Fruit fly (Drosophila melanogaster) whole organism, adult: ENCODE results near the gene GstZ1.

Experiments used
- CG11617 ChIP-seq: fragments of 200-800 bp; sonication (Bioruptor generic); optimal IDR thresholded peaks from 2 replicates; lab custom pipeline; 2017; ENCODE audit warnings: mild to moderate bottlenecking, missing biosample characterization, missing genetic modification reagents, missing genetic modification characterization
- CG12768 ChIP-seq: fragments of 200-800 bp; sonication (Bioruptor generic); optimal IDR thresholded peaks from 2 replicates; lab custom pipeline; 2017; ENCODE audit warnings: missing biosample characterization, missing genetic modification characterization, mild to moderate bottlenecking, moderate library complexity, missing genetic modification reagents
- CG14711 ChIP-seq: fragments of 200-800 bp; sonication (Bioruptor generic); optimal IDR thresholded peaks from 2 replicates; lab custom pipeline; 2018; ENCODE audit warnings: missing biosample characterization, mild to moderate bottlenecking, missing genetic modification characterization, moderate library complexity
- CG1620 ChIP-seq: fragments of 200-800 bp; sonication (Bioruptor generic); optimal IDR thresholded peaks from 2 replicates; lab custom pipeline; 2016; ENCODE audit warnings: missing biosample characterization, missing genetic modification characterization
- CG33017 ChIP-seq: fragments of 200-800 bp; sonication (Bioruptor generic); optimal IDR thresholded peaks from 2 replicates; lab custom pipeline; 2018; ENCODE audit warnings: missing biosample characterization, mild to moderate bottlenecking, missing genetic modification characterization, moderate library complexity
- CG5204 ChIP-seq: fragments of 200-800 bp; sonication (Bioruptor generic); optimal IDR thresholded peaks from 2 replicates; lab custom pipeline; 2016; ENCODE audit warnings: missing biosample characterization, missing genetic modification characterization
- CG7045 ChIP-seq: fragments of 200-800 bp; sonication (Bioruptor generic); optimal IDR thresholded peaks from 2 replicates; lab custom pipeline; 2017; ENCODE audit warnings: missing biosample characterization, mild to moderate bottlenecking, missing genetic modification characterization
- CG7101 ChIP-seq: fragments of 200-800 bp; sonication (Bioruptor generic); optimal IDR thresholded peaks from 2 replicates; lab custom pipeline; 2018; ENCODE audit warnings: missing biosample characterization, mild to moderate bottlenecking, missing genetic modification characterization, moderate library complexity
- Clk ChIP-seq: fragments of 200-800 bp; sonication (Bioruptor generic); optimal IDR thresholded peaks from 2 replicates; lab custom pipeline; 2017; ENCODE audit warnings: missing biosample characterization, missing genetic modification characterization
- Crg-1 ChIP-seq: fragments of 200-800 bp; sonication (Bioruptor generic); optimal IDR thresholded peaks from 2 replicates; lab custom pipeline; 2016; ENCODE audit warnings: missing biosample characterization, missing genetic modification characterization
- Hr96 ChIP-seq: fragments of 200-800 bp; sonication (Bioruptor generic); optimal IDR thresholded peaks from 2 replicates; lab custom pipeline; 2016; ENCODE audit warnings: missing biosample characterization, missing genetic modification characterization
- Mnt ChIP-seq: fragments of 200-800 bp; sonication (Bioruptor generic); optimal IDR thresholded peaks from 2 replicates; lab custom pipeline; 2016; ENCODE audit warnings: missing biosample characterization, mild to moderate bottlenecking, missing genetic modification characterization
- bab1 ChIP-seq: fragments of 200-800 bp; sonication (Bioruptor generic); optimal IDR thresholded peaks from 3 replicates; lab custom pipeline; 2019; ENCODE audit warnings: missing biosample characterization, mild to moderate bottlenecking, missing genetic modification characterization, moderate library complexity
- cic ChIP-seq: fragments of 200-800 bp; sonication (Bioruptor generic); optimal IDR thresholded peaks from 2 replicates; lab custom pipeline; 2017; ENCODE audit warnings: missing biosample characterization, mild to moderate bottlenecking, missing genetic modification characterization, moderate library complexity
- cnc ChIP-seq, 2 experiments: fragments of >200 bp; optimal IDR thresholded peaks; 2 replicates each; lab custom pipeline; 2017
- kay ChIP-seq: fragments of 200-800 bp; sonication (Bioruptor generic); peaks from one replicate; lab custom pipeline; 2016; ENCODE audit warnings: missing biosample characterization, missing genetic modification characterization, borderline replicate concordance
- ovo ChIP-seq: fragments of 200-800 bp; sonication (Bioruptor generic); optimal IDR thresholded peaks from 2 replicates; lab custom pipeline; 2016; ENCODE audit warnings: missing biosample characterization, missing genetic modification characterization
- pad ChIP-seq: fragments of 200-800 bp; sonication (Bioruptor generic); optimal IDR thresholded peaks from 3 replicates; lab custom pipeline; 2017; ENCODE audit warnings: missing biosample characterization, missing genetic modification characterization, mild to moderate bottlenecking, moderate library complexity, missing genetic modification reagents
- tj ChIP-seq: fragments of 200-800 bp; sonication (Bioruptor generic); optimal IDR thresholded peaks from 3 replicates; lab custom pipeline; 2017; ENCODE audit warnings: missing biosample characterization, mild to moderate bottlenecking, missing genetic modification characterization, moderate library complexity
- toe ChIP-seq: fragments of 200-800 bp; sonication (Bioruptor generic); optimal IDR thresholded peaks from 2 replicates; lab custom pipeline; 2016; ENCODE audit warnings: missing biosample characterization, missing genetic modification characterization

GstZ1 gene

dm6 chr3R:9424061-9424665, 32.2 kb downstream of the GstZ1 start:
- TF ChIP-seq tj (GFP tag; lab: Kevin White, UChicago), result peak; percentile 88
- no peak for TF ChIP-seq cic (GFP tag; lab: Kevin White, UChicago)

DNA sequence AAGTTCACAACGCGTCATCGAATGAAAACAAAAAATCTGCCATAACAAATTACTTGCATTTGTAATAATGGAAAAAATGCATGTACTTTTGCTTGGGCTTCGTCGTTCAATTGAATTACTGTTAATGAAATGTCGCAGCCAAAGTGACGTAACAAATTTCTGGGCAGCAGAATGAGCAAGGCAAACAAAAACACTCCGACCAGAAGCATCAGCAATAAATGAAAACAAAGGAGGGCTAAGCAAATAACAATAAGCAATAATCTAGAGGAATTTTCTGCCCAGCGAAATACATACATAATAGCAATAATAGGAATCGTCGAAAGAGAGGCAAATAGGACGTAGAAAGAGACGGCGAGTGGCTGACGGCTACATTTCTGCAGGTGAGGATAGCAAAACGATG, 34.0 kb downstream of the GstZ1 start:
- peak; percentile 59 for TF ChIP-seq kay (GFP tag; lab: Kevin White, UChicago)
- TF ChIP-seq cic (GFP tag; lab: Kevin White, UChicago), result peak; percentile 21
- TF ChIP-seq Crg-1 (GFP tag; lab: Kevin White, UChicago), result no peak
- TF ChIP-seq CG33017 (tag; lab: Kevin White, UChicago), result no peak
- TF ChIP-seq CG7101 (tag; lab: Kevin White, UChicago), result no peak
- peak; percentile 80 for TF ChIP-seq tj (GFP tag; lab: Kevin White, UChicago)
- TF ChIP-seq toe (GFP tag; lab: Kevin White, UChicago), result no peak
- TF ChIP-seq CG14711, result no peak
- TF ChIP-seq Mnt (GFP tag; lab: Kevin White, UChicago), result no peak
- TF ChIP-seq CG5204 (GFP tag; lab: Kevin White, UChicago), result no peak
- TF ChIP-seq ovo (GFP tag; lab: Kevin White, UChicago), result no peak
- no peak for TF ChIP-seq cnc (optimal IDR thresholded peaks at IDR 0.05; lab: Kevin White, UChicago)
- no peak for TF ChIP-seq CG7045 (GFP tag; lab: Kevin White, UChicago)
- TF ChIP-seq CG11617 (GFP tag; lab: Kevin White, UChicago), result no peak
- no peak for TF ChIP-seq CG1620 (GFP tag; lab: Kevin White, UChicago)
- peak; percentile 44 for TF ChIP-seq CG12768 (GFP tag; lab: Kevin White, UChicago)
- no peak for TF ChIP-seq pad (GFP tag; lab: Kevin White, UChicago)
- TF ChIP-seq Clk (GFP tag; lab: Kevin White, UChicago), result no peak
- no peak for TF ChIP-seq bab1 (GFP tag; lab: Kevin White, UChicago)
- no peak for TF ChIP-seq Hr96

- TF ChIP-seq CG33017 (tag; lab: Kevin White, UChicago) (peak; percentile 10), cnc (optimal IDR thresholded peaks at IDR 0.05; lab: Kevin White, UChicago) (no peak), CG7101 (tag; lab: Kevin White, UChicago) (peak; percentile 34), kay (GFP tag; lab: Kevin White, UChicago) (no peak), Hr96 (no peak), pad (GFP tag; lab: Kevin White, UChicago) (peak; percentile 55), CG11617 (GFP tag; lab: Kevin White, UChicago) (peak; percentile 45), bab1 (GFP tag; lab: Kevin White, UChicago) (no peak), Clk (GFP tag; lab: Kevin White, UChicago) (no peak), cic (GFP tag; lab: Kevin White, UChicago) (peak; percentile 91), CG14711 (peak; percentile 14), CG12768 (GFP tag; lab: Kevin White, UChicago) (peak; percentile 73), Mnt (GFP tag; lab: Kevin White, UChicago) (peak; percentile 13), CG1620 (GFP tag; lab: Kevin White, UChicago) (no peak), toe (GFP tag; lab: Kevin White, UChicago) (no peak), CG7045 (GFP tag; lab: Kevin White, UChicago) (peak; percentile 18), Crg-1 (GFP tag; lab: Kevin White, UChicago) (no peak), ovo (GFP tag; lab: Kevin White, UChicago) (peak; percentile 36), tj (GFP tag; lab: Kevin White, UChicago) (peak; percentile 64), CG5204 (GFP tag; lab: Kevin White, UChicago) (no peak)
These were observed 35.7 kb downstream of the GstZ1 start for dm6 chr3R:9420439-9421234.

DNA sequence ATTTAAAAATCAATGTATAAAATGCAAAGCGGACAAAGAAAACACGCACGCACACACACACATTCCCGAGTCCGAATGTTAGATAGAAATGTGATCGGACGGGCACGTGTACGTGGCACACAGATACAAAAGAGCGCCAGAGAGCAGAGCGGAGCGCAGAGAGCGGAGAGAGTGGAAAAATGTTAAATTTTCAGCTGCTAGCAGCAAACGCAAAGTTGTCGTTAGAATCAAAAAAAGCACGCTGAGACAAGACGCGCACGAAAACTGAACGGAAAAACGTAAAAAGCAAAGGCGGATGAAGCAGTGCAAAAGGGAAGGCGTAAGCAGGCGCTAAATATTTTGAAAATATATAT, 37.1 kb downstream of the GstZ1 start:
- TF ChIP-seq Clk (GFP tag; lab: Kevin White, UChicago) (peak; percentile 56), cic (GFP tag; lab: Kevin White, UChicago) (peak; percentile 73), bab1 (GFP tag; lab: Kevin White, UChicago) (no peak), CG11617 (GFP tag; lab: Kevin White, UChicago) (peak; percentile 1), CG12768 (GFP tag; lab: Kevin White, UChicago) (peak; percentile 47), CG7101 (tag; lab: Kevin White, UChicago) (no peak), ovo (GFP tag; lab: Kevin White, UChicago) (no peak), CG1620 (GFP tag; lab: Kevin White, UChicago) (no peak), Hr96 (no peak), CG5204 (GFP tag; lab: Kevin White, UChicago) (no peak), cnc (optimal IDR thresholded peaks at IDR 0.05; lab: Kevin White, UChicago) (no peak), pad (GFP tag; lab: Kevin White, UChicago) (peak; percentile 17), CG7045 (GFP tag; lab: Kevin White, UChicago) (peak; percentile 9), Crg-1 (GFP tag; lab: Kevin White, UChicago) (peak; percentile 10), CG14711 (peak; percentile 17), tj (GFP tag; lab: Kevin White, UChicago) (peak; percentile 47), kay (GFP tag; lab: Kevin White, UChicago) (no peak), toe (GFP tag; lab: Kevin White, UChicago) (no peak), Mnt (GFP tag; lab: Kevin White, UChicago) (peak; percentile 95), CG33017 (tag; lab: Kevin White, UChicago) (peak; percentile 28)
